Fruit fly (Drosophila melanogaster): Measurements from ENCODE around the gene chinmo.
A peak's percentile ranks its signal among the peaks of the same experiment; 100 is the strongest.

chinmo gene

dm6 chr2L:1729607-1730011, 78.6 kb downstream of the chinmo start, which contains the start of the genes Eno and CG31937 (continued):
- TF ChIP-seq CG7786 (GFP tag; optimal IDR thresholded peaks at IDR 0.05) (peak; percentile 67), row (GFP tag; IDR thresholded peaks at IDR 0.05) (peak; percentile 94), CG15514 (GFP tag; optimal IDR thresholded peaks at IDR 0.05) (peak; percentile 52), fd102C (GFP tag; optimal IDR thresholded peaks at IDR 0.05) (no peak), CG3995 (GFP tag; optimal IDR thresholded peaks at IDR 0.05) (peak; percentile 98), D19B (GFP tag; optimal IDR thresholded peaks at IDR 0.05) (no peak), CG16779 (GFP tag; IDR thresholded peaks at IDR 0.05) (no peak), CG14014 (GFP tag; IDR thresholded peaks at IDR 0.05) (peak; percentile 56), lilli (GFP tag; optimal IDR thresholded peaks at IDR 0.05) (peak; percentile 59), Aef1 (GFP tag; IDR thresholded peaks at IDR 0.05) (peak; percentile 54; the same call in 2 of the 3 replicates), Dip3 (GFP tag; optimal IDR thresholded peaks at IDR 0.05) (peak; percentile 55), gce (GFP tag; IDR thresholded peaks at IDR 0.05) (no peak), CG34376 (GFP tag; optimal IDR thresholded peaks at IDR 0.05) (peak; percentile 54), CG4282 (GFP tag; optimal IDR thresholded peaks at IDR 0.05) (no peak), CG3726 (GFP tag; IDR thresholded peaks at IDR 0.05) (no peak), CG12104 (GFP tag; optimal IDR thresholded peaks at IDR 0.05) (peak; percentile 43), CG10979 (tag; optimal IDR thresholded peaks at IDR 0.05) (peak; percentile 3), shn (GFP tag; optimal IDR thresholded peaks at IDR 0.05) (peak; percentile 43), H15 (GFP tag; IDR thresholded peaks at IDR 0.05) (peak; percentile 46; the same call in 1 of the 3 replicates), wdn (GFP tag; IDR thresholded peaks at IDR 0.05) (0 out of 2 replicates have a peak, but pooled peaks have one; percentile 46), CG9609 (GFP tag; optimal IDR thresholded peaks at IDR 0.05) (peak; percentile 49), so (GFP tag; IDR thresholded peaks at IDR 0.05) (0 out of 3 replicates have a peak, but pooled peaks have one; percentile 29), CG7271 (tag; optimal IDR thresholded peaks at IDR 0.05) (no peak), odd (GFP tag; optimal IDR thresholded peaks at IDR 0.05) (peak; percentile 15), onecut (GFP tag; IDR thresholded peaks at IDR 0.05) (peak; percentile 14; the same call in 1 of the 2 replicates), usp (GFP tag; optimal IDR thresholded peaks at IDR 0.05) (no peak), CG7357 (GFP tag; IDR thresholded peaks at IDR 0.05) (no peak; the same call in 2 of the 3 replicates), wek (GFP tag; optimal IDR thresholded peaks at IDR 0.05) (no peak), Meics (GFP tag; optimal IDR thresholded peaks at IDR 0.05) (peak; percentile 61), crol (GFP tag; IDR thresholded peaks at IDR 0.05) (no peak), Lpt (GFP tag; optimal IDR thresholded peaks at IDR 0.05) (no peak), jumu (GFP tag; optimal IDR thresholded peaks at IDR 0.05) (peak; percentile 18), Pdp1 (GFP tag; optimal IDR thresholded peaks at IDR 0.05) (peak; percentile 22 to 98), ranshi (GFP tag; IDR thresholded peaks at IDR 0.05) (peak; percentile 55; the same call in 1 of the 2 replicates), CG15696 (tag; optimal IDR thresholded peaks at IDR 0.05) (no peak), CG4820 (GFP tag; optimal IDR thresholded peaks at IDR 0.05) (peak; percentile 0), CG11695 (GFP tag; IDR thresholded peaks at IDR 0.05) (0 out of 3 replicates have a peak, but pooled peaks have one; percentile 31), CG5245 (GFP tag; optimal IDR thresholded peaks at IDR 0.05) (no peak), bowl (GFP tag; IDR thresholded peaks at IDR 0.05) (no peak), chm (GFP tag; IDR thresholded peaks at IDR 0.05) (0 out of 2 replicates have a peak, but pooled peaks have one; percentile 26), MTF-1 (GFP tag; optimal IDR thresholded peaks at IDR 0.05; ENCODE audit: borderline replicate concordance) (no peak), rib (GFP tag; IDR thresholded peaks at IDR 0.05) (no peak), org-1 (GFP tag; optimal IDR thresholded peaks at IDR 0.05) (peak; percentile 14), Sry-δ (GFP tag; optimal IDR thresholded peaks at IDR 0.05) (peak; percentile 29), cato (GFP tag; optimal IDR thresholded peaks at IDR 0.05; ENCODE audit: borderline replicate concordance) (no peak), sd (tag; optimal IDR thresholded peaks at IDR 0.05) (no peak), CG11560 (tag; IDR thresholded peaks at IDR 0.05) (no peak), CG2202 (tag; optimal IDR thresholded peaks at IDR 0.05) (no peak), seq (GFP tag; IDR thresholded peaks at IDR 0.05) (no peak), run (tag; optimal IDR thresholded peaks at IDR 0.05) (no peak), CG10147 (GFP tag; optimal IDR thresholded peaks at IDR 0.05) (peak; percentile 21), Dp (GFP tag; optimal IDR thresholded peaks at IDR 0.05) (peak; percentile 22)
